Fruit fly (Drosophila melanogaster) whole organism, embryonic: ENCODE measurements around the gene CG43085.

Experiments
- Abd-B ChIP-seq: fragments of 200-800 bp; sonication (Bioruptor generic); optimal IDR thresholded peaks from 2 replicates; lab custom pipeline; 2018; ENCODE audit warnings: missing biosample characterization, mild to moderate bottlenecking, missing genetic modification characterization, moderate library complexity
- Bgb ChIP-seq: fragments of 200-800 bp; sonication (Bioruptor generic); IDR thresholded peaks from 2 replicates; pipeline ENCODE4 v1.3.6; 2022; ENCODE audit warnings: missing biosample characterization, missing genetic modification characterization; ENCODE audit not compliant: partially characterized antibody
- Bteb2 ChIP-seq: fragments of 200-800 bp; sonication (Bioruptor generic); optimal IDR thresholded peaks from 2 replicates; lab custom pipeline; 2016; ENCODE audit warnings: missing biosample characterization, missing genetic modification characterization
- C15 ChIP-seq: fragments of 200-800 bp; sonication (Bioruptor generic); IDR thresholded peaks from 3 replicates; pipeline ENCODE4 v1.3.6; 2022; ENCODE audit warnings: missing biosample characterization, missing genetic modification characterization
- CG10274 ChIP-seq: fragments of 200-800 bp; sonication (Bioruptor generic); optimal IDR thresholded peaks from 3 replicates; lab custom pipeline; 2017; ENCODE audit warnings: missing biosample characterization, mild to moderate bottlenecking, missing genetic modification characterization
- CG10462 ChIP-seq: fragments of 200-800 bp; sonication (Bioruptor generic); optimal IDR thresholded peaks from 2 replicates; lab custom pipeline; 2016; ENCODE audit warnings: missing biosample characterization, missing genetic modification characterization
- CG11398 ChIP-seq: fragments of 200-800 bp; sonication (Bioruptor generic); optimal IDR thresholded peaks from 2 replicates; lab custom pipeline; 2016; ENCODE audit warnings: missing biosample characterization, missing genetic modification characterization
- CG11695 ChIP-seq: fragments of 200-800 bp; sonication (Bioruptor generic); IDR thresholded peaks from 3 replicates; pipeline ENCODE4 v1.3.6; 2022; ENCODE audit warnings: missing biosample characterization, missing genetic modification characterization
- CG12391 ChIP-seq: fragments of 200-800 bp; sonication (Bioruptor generic); optimal IDR thresholded peaks from 3 replicates; lab custom pipeline; 2018; ENCODE audit warnings: missing biosample characterization, mild to moderate bottlenecking, missing genetic modification characterization, moderate library complexity
- CG15269 ChIP-seq: fragments of 200-800 bp; sonication (Bioruptor generic); optimal IDR thresholded peaks from 2 replicates; lab custom pipeline; 2018; ENCODE audit warnings: missing biosample characterization, mild to moderate bottlenecking, missing genetic modification characterization, moderate library complexity
- CG17186 ChIP-seq: fragments of 200-800 bp; sonication (Bioruptor generic); optimal IDR thresholded peaks from 3 replicates; lab custom pipeline; 2017; ENCODE audit warnings: missing biosample characterization, missing genetic modification reagents, missing genetic modification characterization
- CG18599 ChIP-seq: fragments of 200-800 bp; sonication (Bioruptor generic); optimal IDR thresholded peaks from 3 replicates; lab custom pipeline; 2017; ENCODE audit warnings: missing biosample characterization, missing genetic modification characterization, mild to moderate bottlenecking, moderate library complexity, missing genetic modification reagents
- CG30403 ChIP-seq: fragments of 200-800 bp; sonication (Bioruptor generic); optimal IDR thresholded peaks from 3 replicates; lab custom pipeline; 2016; ENCODE audit warnings: missing biosample characterization, missing genetic modification characterization
- CG31441 ChIP-seq: fragments of 200-800 bp; sonication (Bioruptor generic); IDR thresholded peaks from 2 replicates; pipeline ENCODE4 v1.3.6; 2022; ENCODE audit warnings: missing biosample characterization, missing genetic modification characterization
- CG3281 ChIP-seq: fragments of 200-800 bp; sonication (Bioruptor generic); optimal IDR thresholded peaks from 3 replicates; lab custom pipeline; 2017; ENCODE audit warnings: missing biosample characterization, mild to moderate bottlenecking, missing genetic modification characterization
- CG42726 ChIP-seq: fragments of 200-800 bp; sonication (Bioruptor generic); IDR thresholded peaks from 2 replicates; pipeline ENCODE4 v1.3.6; 2022; ENCODE audit warnings: missing biosample characterization, missing genetic modification characterization; ENCODE audit not compliant: partially characterized antibody
- CG4328 ChIP-seq: fragments of 200-800 bp; sonication (Bioruptor generic); optimal IDR thresholded peaks from 3 replicates; lab custom pipeline; 2017; ENCODE audit warnings: missing biosample characterization, missing genetic modification reagents, missing genetic modification characterization
- CG6791 ChIP-seq: fragments of 200-800 bp; sonication (Bioruptor generic); IDR thresholded peaks from 3 replicates; pipeline ENCODE4 v1.3.6; 2022; ENCODE audit warnings: missing biosample characterization, missing genetic modification characterization; ENCODE audit not compliant: partially characterized antibody
- CG8478 ChIP-seq: fragments of >200 bp; optimal IDR thresholded peaks from 2 replicates; lab custom pipeline; 2018
- CG9215 ChIP-seq: fragments of 200-800 bp; sonication (Bioruptor generic); IDR thresholded peaks from 2 replicates; pipeline ENCODE4 v1.3.6; 2022; ENCODE audit warnings: missing biosample characterization, missing genetic modification characterization
- Dip3 ChIP-seq: fragments of 200-800 bp; sonication (Bioruptor generic); optimal IDR thresholded peaks from 3 replicates; lab custom pipeline; 2016; ENCODE audit warnings: missing biosample characterization, missing genetic modification characterization
- E2f1 ChIP-seq: fragments of 200-800 bp; sonication (Bioruptor generic); IDR thresholded peaks from 2 replicates; pipeline ENCODE4 v1.3.6; 2022; ENCODE audit warnings: missing biosample characterization, missing genetic modification characterization
- E2f2 ChIP-seq: fragments of 200-800 bp; sonication (Bioruptor generic); IDR thresholded peaks from 2 replicates; pipeline ENCODE4 v1.3.6; 2022; ENCODE audit warnings: missing biosample characterization, missing genetic modification characterization
- GATAe ChIP-seq: fragments of 200-800 bp; sonication (Bioruptor generic); conservative IDR thresholded peaks from 2 replicates; pipeline ENCODE4 v1.3.6; 2022; ENCODE audit warnings: missing biosample characterization, missing genetic modification characterization
- HLHmδ ChIP-seq: fragments of 200-800 bp; sonication (Bioruptor generic); optimal IDR thresholded peaks from 2 replicates; lab custom pipeline; 2018; ENCODE audit warnings: missing biosample characterization, mild to moderate bottlenecking, missing genetic modification characterization, moderate library complexity
- Lim3 ChIP-seq: fragments of 200-800 bp; sonication (Bioruptor generic); IDR thresholded peaks from 2 replicates; pipeline ENCODE4 v1.3.6; 2022; ENCODE audit warnings: missing biosample characterization, missing genetic modification characterization
- MESR4 ChIP-seq: fragments of 200-800 bp; sonication (Bioruptor generic); optimal IDR thresholded peaks from 2 replicates; lab custom pipeline; 2018; ENCODE audit warnings: missing biosample characterization, mild to moderate bottlenecking, missing genetic modification characterization, moderate library complexity
- Max ChIP-seq: fragments of 200-800 bp; sonication (Bioruptor generic); optimal IDR thresholded peaks from 2 replicates; lab custom pipeline; 2016; ENCODE audit warnings: missing biosample characterization, mild to moderate bottlenecking, missing genetic modification characterization
- Ravus ChIP-seq: fragments of 200-800 bp; sonication (Bioruptor generic); IDR thresholded peaks from 2 replicates; pipeline ENCODE4 v1.3.6; 2022; ENCODE audit warnings: missing biosample characterization, missing genetic modification characterization
- Rx ChIP-seq: fragments of 200-800 bp; sonication (Bioruptor generic); IDR thresholded peaks from 2 replicates; pipeline ENCODE4 v1.3.6; 2022; ENCODE audit warnings: missing biosample characterization, missing genetic modification characterization
- Sox100B ChIP-seq: fragments of 200-800 bp; sonication (Bioruptor generic); optimal IDR thresholded peaks from 3 replicates; lab custom pipeline; 2018; ENCODE audit warnings: missing biosample characterization, mild to moderate bottlenecking, missing genetic modification characterization
- Vsx1 ChIP-seq: fragments of 200-800 bp; sonication (Bioruptor generic); optimal IDR thresholded peaks from 2 replicates; lab custom pipeline; 2017; ENCODE audit warnings: missing biosample characterization, mild to moderate bottlenecking, missing genetic modification characterization, missing genetic modification reagents
- bbx ChIP-seq: fragments of 200-800 bp; sonication (Bioruptor generic); IDR thresholded peaks from 2 replicates; pipeline ENCODE4 v1.3.6; 2022; ENCODE audit warnings: missing biosample characterization, missing genetic modification characterization; ENCODE audit not compliant: partially characterized antibody
- chn ChIP-seq: fragments of 200-800 bp; sonication (Bioruptor generic); optimal IDR thresholded peaks from 2 replicates; lab custom pipeline; 2016; ENCODE audit warnings: missing biosample characterization, missing genetic modification characterization
- crol ChIP-seq: fragments of 200-800 bp; sonication (Bioruptor generic); IDR thresholded peaks from 2 replicates; pipeline ENCODE4 v1.3.6; 2022; ENCODE audit warnings: missing biosample characterization, missing genetic modification characterization
- crp ChIP-seq, 2 experiments: fragments of 200-800 bp; sonication (Bioruptor generic); optimal IDR thresholded peaks; 2 replicates in 1 of 2; 3 replicates in 1 of 2; lab custom pipeline; 2017; ENCODE audit warnings: missing biosample characterization in 2 of 2, missing genetic modification characterization in 2 of 2, mild to moderate bottlenecking in 1 of 2, moderate library complexity in 1 of 2
- dan ChIP-seq: fragments of 200-800 bp; sonication (Bioruptor generic); IDR thresholded peaks from 2 replicates; pipeline ENCODE4 v1.3.6; 2022; ENCODE audit warnings: missing biosample characterization, missing genetic modification characterization
- dpn ChIP-seq, 2 experiments: fragments of 200-800 bp; sonication (Bioruptor generic); optimal IDR thresholded peaks; 3 replicates each; lab custom pipeline; 2016; ENCODE audit warnings: missing biosample characterization in 2 of 2, missing genetic modification characterization in 2 of 2
- en ChIP-seq: fragments of 200-800 bp; sonication (Bioruptor generic); optimal IDR thresholded peaks from 2 replicates; lab custom pipeline; 2016; ENCODE audit warnings: missing biosample characterization, missing genetic modification characterization
- gfzf ChIP-seq: fragments of 200-800 bp; sonication (Bioruptor generic); optimal IDR thresholded peaks from 2 replicates; lab custom pipeline; 2016; ENCODE audit warnings: missing biosample characterization, mild to moderate bottlenecking, missing genetic modification characterization, moderate library complexity
- h ChIP-seq: fragments of >200 bp; optimal IDR thresholded peaks from 2 replicates; lab custom pipeline; 2017
- ham ChIP-seq: fragments of 200-800 bp; sonication (Bioruptor generic); IDR thresholded peaks from 2 replicates; pipeline ENCODE4 v1.3.6; 2022; ENCODE audit warnings: missing biosample characterization, missing genetic modification characterization
- kay ChIP-seq: fragments of 200-800 bp; sonication (Bioruptor generic); optimal IDR thresholded peaks from 2 replicates; lab custom pipeline; 2016; ENCODE audit warnings: missing biosample characterization, missing genetic modification characterization
- mirr ChIP-seq: fragments of 200-800 bp; sonication (Bioruptor generic); optimal IDR thresholded peaks from 3 replicates; lab custom pipeline; 2018; ENCODE audit warnings: missing biosample characterization, mild to moderate bottlenecking, missing genetic modification characterization
- run ChIP-seq: fragments of 200-800 bp; sonication (Bioruptor generic); optimal IDR thresholded peaks from 3 replicates; lab custom pipeline; 2018; ENCODE audit warnings: missing biosample characterization, mild to moderate bottlenecking, missing genetic modification characterization
- sc ChIP-seq, 3 experiments: fragments of >200 bp in 2 of 3; fragments of 200-800 bp in 1 of 3; sonication (Bioruptor generic) in 1 of 3; optimal IDR thresholded peaks; 2 replicates in 2 of 3; 3 replicates in 1 of 3; lab custom pipeline; 2017; ENCODE audit warnings: mild to moderate bottlenecking in 1 of 3, missing biosample characterization in 1 of 3, missing genetic modification characterization in 1 of 3, missing genetic modification reagents in 1 of 3
- scrt ChIP-seq: fragments of 200-800 bp; sonication (Bioruptor generic); optimal IDR thresholded peaks from 2 replicates; lab custom pipeline; 2018; ENCODE audit warnings: missing biosample characterization, mild to moderate bottlenecking, missing genetic modification characterization, moderate library complexity
- slbo ChIP-seq: fragments of 200-800 bp; sonication (Bioruptor generic); IDR thresholded peaks from 2 replicates; pipeline ENCODE4 v1.3.6; 2022; ENCODE audit warnings: missing biosample characterization, missing genetic modification characterization
- sob ChIP-seq: fragments of 200-800 bp; sonication (Bioruptor generic); IDR thresholded peaks from 2 replicates; pipeline ENCODE4 v1.3.6; 2022; ENCODE audit warnings: missing biosample characterization, missing genetic modification characterization
- stwl ChIP-seq: fragments of 200-800 bp; sonication (Bioruptor generic); optimal IDR thresholded peaks from 3 replicates; lab custom pipeline; 2018; ENCODE audit warnings: missing biosample characterization, mild to moderate bottlenecking, missing genetic modification characterization, moderate library complexity
- tx ChIP-seq: fragments of 200-800 bp; sonication (Bioruptor generic); optimal IDR thresholded peaks from 2 replicates; lab custom pipeline; 2016; ENCODE audit warnings: missing biosample characterization, missing genetic modification characterization

Gene CG43085

dm6 chr3L:17656716-17657395, 10.3 kb upstream of the CG43085 start (continued):
- no peak for TF ChIP-seq chn (GFP tag; lab: Kevin White, UChicago)
- no peak for TF ChIP-seq CG9215 (GFP tag; lab: Robert Waterston, UW)
- TF ChIP-seq CG17186: no peak
- no peak for TF ChIP-seq CG18599 (GFP tag; lab: Kevin White, UChicago)
- TF ChIP-seq Vsx1 (GFP tag; lab: Kevin White, UChicago): no peak
- no peak for TF ChIP-seq run (tag; lab: Kevin White, UChicago)
- no peak for TF ChIP-seq GATAe
- no peak for TF ChIP-seq Sox100B
- TF ChIP-seq en (GFP tag; lab: Kevin White, UChicago): no peak
- TF ChIP-seq CG10274 (GFP tag; lab: Kevin White, UChicago): no peak
- no peak for TF ChIP-seq CG3281 (GFP tag; lab: Kevin White, UChicago)
- TF ChIP-seq Lim3: no peak
- TF ChIP-seq E2f1: no peak
- no peak for TF ChIP-seq Dip3 (GFP tag; lab: Kevin White, UChicago)
- no peak for TF ChIP-seq tx
- no peak for TF ChIP-seq CG11398 (GFP tag; lab: Kevin White, UChicago)
- TF ChIP-seq E2f2 (GFP tag; lab: Robert Waterston, UW): no peak
- TF ChIP-seq crp (GFP tag; optimal IDR thresholded peaks at IDR 0.05; lab: Kevin White, UChicago): no peak
- TF ChIP-seq CG31441 (GFP tag; lab: Robert Waterston, UW): no peak
- no peak for TF ChIP-seq sob (GFP tag; lab: Robert Waterston, UW)
- TF ChIP-seq gfzf (GFP tag; lab: Kevin White, UChicago): no peak
- no peak for TF ChIP-seq crol (GFP tag; lab: Robert Waterston, UW)
- peak; percentile 78 for TF ChIP-seq HLHmδ (GFP tag; lab: Kevin White, UChicago)
- no peak for TF ChIP-seq CG15269 (tag; lab: Kevin White, UChicago)
- no peak for TF ChIP-seq ham (GFP tag; lab: Robert Waterston, UW)
- no peak for TF ChIP-seq Bteb2
- TF ChIP-seq CG6791 (GFP tag; lab: Robert Waterston, UW): no peak
- no peak for TF ChIP-seq Max
- TF ChIP-seq MESR4: no peak
- no peak for TF ChIP-seq CG42726 (GFP tag; lab: Robert Waterston, UW)
- TF ChIP-seq Ravus: no peak
- no peak for TF ChIP-seq CG11695
- TF ChIP-seq CG10462: no peak
- no peak for TF ChIP-seq CG30403
- TF ChIP-seq mirr (GFP tag; lab: Kevin White, UChicago): no peak
- no peak for TF ChIP-seq kay
- no peak for TF ChIP-seq CG4328 (GFP tag; lab: Kevin White, UChicago)
- no peak for TF ChIP-seq sc (optimal IDR thresholded peaks at IDR 0.05; lab: Kevin White, UChicago)
- peak; percentile 28 for TF ChIP-seq sc (GFP tag; optimal IDR thresholded peaks at IDR 0.05; lab: Kevin White, UChicago)
- no peak for TF ChIP-seq Abd-B (GFP tag; lab: Kevin White, UChicago)
- no peak for TF ChIP-seq Rx (GFP tag; lab: Robert Waterston, UW)
- TF ChIP-seq scrt: no peak
- TF ChIP-seq CG8478 (lab: Kevin White, UChicago): no peak
- TF ChIP-seq Bgb: no peak
- no peak for TF ChIP-seq slbo (GFP tag; lab: Robert Waterston, UW)
- TF ChIP-seq stwl (tag; lab: Kevin White, UChicago): no peak
- no peak for TF ChIP-seq dpn (GFP tag; optimal IDR thresholded peaks at IDR 0.05; lab: Kevin White, UChicago)
- TF ChIP-seq CG12391: no peak
- no peak for TF ChIP-seq h (lab: Kevin White, UChicago)
- TF ChIP-seq bbx (GFP tag; lab: Robert Waterston, UW): no peak
- TF ChIP-seq C15 (GFP tag; lab: Robert Waterston, UW): no peak
- TF ChIP-seq dan (GFP tag; lab: Robert Waterston, UW): no peak
